Fruit fly (Drosophila melanogaster) whole organism, pupa: ENCODE measurements around the gene Ktch.

Experiments
- CG10348 ChIP-seq: fragments of 200-800 bp; sonication (Bioruptor generic); IDR thresholded peaks from 2 replicates; pipeline ENCODE4 v1.3.6; 2022; ENCODE audit warnings: missing biosample characterization, missing genetic modification characterization
- CG12605 ChIP-seq: fragments of 200-800 bp; sonication (Bioruptor generic); IDR thresholded peaks from 2 replicates; pipeline ENCODE4 v1.3.6; 2022; ENCODE audit warnings: missing biosample characterization, missing genetic modification characterization
- CG13204 ChIP-seq: fragments of 200-800 bp; sonication (Bioruptor generic); optimal IDR thresholded peaks from 2 replicates; lab custom pipeline; 2018; ENCODE audit warnings: missing biosample characterization, mild to moderate bottlenecking, missing genetic modification characterization, moderate library complexity
- CG32121 ChIP-seq: fragments of 200-800 bp; sonication (Bioruptor generic); IDR thresholded peaks from 2 replicates; pipeline ENCODE4 v1.3.6; 2022; ENCODE audit warnings: missing biosample characterization, missing genetic modification characterization
- CG4496 ChIP-seq: fragments of 200-800 bp; sonication (Bioruptor generic); IDR thresholded peaks from 3 replicates; pipeline ENCODE4 v1.3.6; 2022; ENCODE audit warnings: missing biosample characterization, missing genetic modification characterization
- CG8159 ChIP-seq: fragments of 200-800 bp; sonication (Bioruptor generic); optimal IDR thresholded peaks from 3 replicates; lab custom pipeline; 2018; ENCODE audit warnings: missing biosample characterization, mild to moderate bottlenecking, missing genetic modification characterization, moderate library complexity
- CG8301 ChIP-seq: fragments of 200-800 bp; sonication (Bioruptor generic); optimal IDR thresholded peaks from 2 replicates; lab custom pipeline; 2018; ENCODE audit warnings: missing biosample characterization, mild to moderate bottlenecking, missing genetic modification characterization
- Pif1A ChIP-seq: fragments of 200-800 bp; sonication (Bioruptor generic); optimal IDR thresholded peaks from 3 replicates; lab custom pipeline; 2016; ENCODE audit warnings: missing biosample characterization, missing genetic modification characterization
- Snoo ChIP-seq: fragments of 200-800 bp; sonication (Bioruptor generic); optimal IDR thresholded peaks from 3 replicates; lab custom pipeline; 2017; ENCODE audit warnings: missing biosample characterization, mild to moderate bottlenecking, missing genetic modification characterization, inconsistent platforms
- gl ChIP-seq: fragments of 200-800 bp; sonication (Bioruptor generic); optimal IDR thresholded peaks from 2 replicates; lab custom pipeline; 2018; ENCODE audit warnings: missing biosample characterization, mild to moderate bottlenecking, missing genetic modification characterization
- rn ChIP-seq: fragments of 200-800 bp; sonication (Bioruptor generic); IDR thresholded peaks from 2 replicates; pipeline ENCODE4 v1.3.6; 2022; ENCODE audit warnings: missing biosample characterization, missing genetic modification characterization

DNA sequence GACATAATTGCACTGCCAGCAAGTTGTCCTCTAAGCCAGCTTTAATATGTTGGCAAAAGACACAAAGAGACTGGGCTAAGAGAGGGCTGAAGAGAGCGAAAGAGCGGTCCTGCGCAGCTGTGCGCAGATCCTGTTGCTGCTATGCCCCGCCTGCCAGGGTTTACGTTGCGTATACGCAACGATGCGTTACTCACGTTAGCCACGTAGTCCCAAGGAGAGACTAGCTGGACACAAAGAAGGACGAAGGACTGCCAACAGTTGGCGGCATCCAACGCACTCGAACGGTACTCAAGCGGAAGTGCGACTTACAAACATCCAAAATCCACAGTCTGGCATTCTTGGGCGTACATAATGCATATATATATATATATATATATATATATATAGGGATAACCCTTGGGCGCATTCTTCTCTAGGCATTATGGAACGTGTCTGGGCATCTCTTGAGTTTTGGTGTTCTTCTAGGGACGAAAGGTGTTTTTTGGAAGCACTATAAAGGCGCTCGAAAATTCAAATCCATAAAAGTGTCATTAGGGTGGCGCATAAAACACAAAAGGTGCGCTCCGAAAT, 10.5 kb downstream of the Ktch start:
- no peak for TF ChIP-seq CG8301 (tag; lab: Kevin White, UChicago)
- TF ChIP-seq CG10348 (GFP tag; lab: Robert Waterston, UW) = no peak
- TF ChIP-seq CG32121 (GFP tag; lab: Robert Waterston, UW) = no peak
- no peak for TF ChIP-seq CG12605 (GFP tag; lab: Robert Waterston, UW)
- no peak for TF ChIP-seq Snoo (tag; lab: Kevin White, UChicago)
- no peak for TF ChIP-seq Pif1A
- no peak for TF ChIP-seq CG4496 (GFP tag; lab: Robert Waterston, UW)
- no peak for TF ChIP-seq CG13204 (GFP tag; lab: Kevin White, UChicago)
- TF ChIP-seq rn (GFP tag; lab: Robert Waterston, UW) = no peak
- TF ChIP-seq CG8159 = no peak
- TF ChIP-seq gl (tag; lab: Kevin White, UChicago) = no peak
